Worm (Caenorhabditis elegans): Measurements from ENCODE around the gene cbd-1.
A peak's percentile ranks its signal among the peaks of the same experiment; 100 is the strongest.

DNA sequence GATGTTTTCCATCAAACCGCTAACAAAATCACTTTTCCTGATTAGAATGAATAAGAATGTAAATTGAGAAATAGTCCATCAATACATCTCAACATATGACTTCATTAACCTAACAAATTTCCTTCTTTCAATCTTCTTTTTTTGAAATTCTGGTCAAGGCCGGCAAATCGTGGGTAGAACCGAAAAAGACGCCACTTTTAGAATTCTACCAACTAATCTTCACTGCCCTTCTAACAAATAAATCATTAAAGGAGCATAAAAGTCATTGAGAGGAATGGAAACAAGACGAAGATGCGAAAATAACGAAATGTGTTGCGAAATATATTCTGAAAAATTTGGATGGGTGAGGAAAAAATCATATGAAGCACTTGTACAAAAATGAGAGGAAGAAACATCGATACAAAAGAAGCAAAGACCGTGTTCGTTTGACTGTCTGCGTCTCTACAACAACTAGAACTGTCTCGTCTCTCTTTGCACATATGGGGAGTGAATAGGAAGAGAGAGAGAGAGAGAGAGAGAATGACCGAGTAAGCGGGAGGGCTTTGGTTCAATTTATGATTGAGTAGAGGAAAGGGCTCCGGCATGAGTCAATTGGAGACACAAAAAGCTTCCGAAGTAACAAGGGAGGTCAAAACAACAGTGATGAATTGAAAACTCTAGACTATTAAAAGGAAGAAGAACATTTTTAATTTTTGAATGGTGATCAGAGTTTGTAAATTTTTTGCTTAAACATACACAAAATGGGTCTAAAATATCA is 8.8 kb upstream of the cbd-1 start:
- TF ChIP-seq hif-1 (tag; optimal IDR thresholded peaks at IDR 0.05) (no peak), fos-1 (tag; optimal IDR thresholded peaks at IDR 0.05) (no peak), D1046.2 (GFP tag; IDR thresholded peaks at IDR 0.05) (no peak), ZK546.5 (tag; optimal IDR thresholded peaks at IDR 0.05) (no peak), unc-62 (GFP tag; optimal IDR thresholded peaks at IDR 0.05 in 1 of 2) (peak in 1 of 2 experiments; percentile 61), unc-62 (tag; optimal IDR thresholded peaks at IDR 0.05) (no peak), lin-29 (GFP tag; IDR thresholded peaks at IDR 0.05) (no peak), nhr-77 (tag; optimal IDR thresholded peaks at IDR 0.05) (no peak), php-3 (GFP tag; IDR thresholded peaks at IDR 0.05) (no peak), mes-2 (tag; optimal IDR thresholded peaks at IDR 0.05; ENCODE audit: poor library complexity, severe bottlenecking) (peak; percentile 31), spr-3 (GFP tag; optimal IDR thresholded peaks at IDR 0.05) (no peak)
